Worm (Caenorhabditis elegans) whole organism, L4 larva: Measurements from ENCODE around the gene C38C3.3.
A peak's percentile ranks its signal among the peaks of the same experiment; 100 is the strongest.

Experiments used
- F10B5.3 ChIP-seq: sonication (generic microtip); optimal IDR thresholded peaks from 2 replicates; lab custom pipeline; 2016; ENCODE audit warnings: mild to moderate bottlenecking, missing genetic modification characterization, missing compliant biosample characterization
- F26F4.8 ChIP-seq: fragments of 200-800 bp; sonication (Bioruptor generic); conservative IDR thresholded peaks from 2 replicates; pipeline ENCODE4 v1.3.6; 2022; ENCODE audit warnings: missing genetic modification characterization, missing compliant biosample characterization
- F37D6.2 ChIP-seq: sonication (generic microtip); optimal IDR thresholded peaks from 2 replicates; lab custom pipeline; 2016; ENCODE audit warnings: mild to moderate bottlenecking, missing genetic modification characterization, missing compliant biosample characterization
- F49E8.2 ChIP-seq: sonication (generic microtip); optimal IDR thresholded peaks from 2 replicates; lab custom pipeline; 2016; ENCODE audit warnings: missing compliant biosample characterization, mild to moderate bottlenecking, missing genetic modification characterization, borderline replicate concordance
- T26A8.4 ChIP-seq: fragments of 200-800 bp; sonication (Bioruptor generic); IDR thresholded peaks from 2 replicates; pipeline ENCODE4 v1.3.6; 2022; ENCODE audit warnings: missing genetic modification characterization, missing compliant biosample characterization
- Y105C5A.15 ChIP-seq: fragments of 200-800 bp; sonication (Bioruptor generic); IDR thresholded peaks from 2 replicates; pipeline ENCODE4 v1.3.6; 2022; ENCODE audit warnings: missing genetic modification characterization, missing compliant biosample characterization
- Y5F2A.4 ChIP-seq: fragments of 200-800 bp; sonication (Bioruptor generic); optimal IDR thresholded peaks from 2 replicates; lab custom pipeline; 2018; ENCODE audit warnings: mild to moderate bottlenecking, missing genetic modification characterization, missing compliant biosample characterization
- aha-1 ChIP-seq: fragments of 150-350 bp; peaks from one replicate; lab custom pipeline; 2014; ENCODE audit warnings: missing biosample characterization, missing genetic modification characterization
- arid-1 ChIP-seq: fragments of 200-800 bp; sonication (Bioruptor generic); conservative IDR thresholded peaks from 2 replicates; pipeline ENCODE4 v1.3.6; 2022; ENCODE audit warnings: missing genetic modification reagents, missing genetic modification characterization, missing compliant biosample characterization
- ceh-28 ChIP-seq: fragments of 150-350 bp; optimal IDR thresholded peaks from 2 replicates; lab custom pipeline; 2014; ENCODE audit warnings: missing biosample characterization, missing genetic modification reagents, missing genetic modification characterization
- daf-19 ChIP-seq: fragments of 200-800 bp; sonication (Bioruptor generic); conservative IDR thresholded peaks from 2 replicates; pipeline ENCODE4 v1.3.6; 2022; ENCODE audit warnings: missing genetic modification characterization, missing compliant biosample characterization
- dmd-9 ChIP-seq: fragments of 200-800 bp; sonication (Bioruptor generic); IDR thresholded peaks from 2 replicates; pipeline ENCODE4 v1.3.6; 2022; ENCODE audit warnings: missing genetic modification reagents, missing genetic modification characterization, missing compliant biosample characterization
- dpl-1 ChIP-seq: fragments of 150-350 bp; optimal IDR thresholded peaks from 2 replicates; lab custom pipeline; 2014; ENCODE audit warnings: missing biosample characterization, missing genetic modification reagents, missing genetic modification characterization
- duxl-1 ChIP-seq: sonication (generic microtip); optimal IDR thresholded peaks from 2 replicates; lab custom pipeline; 2016; ENCODE audit warnings: mild to moderate bottlenecking, missing genetic modification characterization, moderate library complexity, missing compliant biosample characterization; ENCODE audit not compliant: poor library complexity
- fos-1 ChIP-seq: fragments of 150-350 bp; optimal IDR thresholded peaks from 2 replicates; lab custom pipeline; 2014; ENCODE audit warnings: missing biosample characterization, missing genetic modification characterization
- gei-8 ChIP-seq: fragments of 200-800 bp; sonication (Bioruptor generic); optimal IDR thresholded peaks from 2 replicates; lab custom pipeline; 2018; ENCODE audit warnings: mild to moderate bottlenecking, missing genetic modification characterization, missing compliant biosample characterization
- hif-1 ChIP-seq, 2 experiments: sonication (generic microtip); optimal IDR thresholded peaks; 2 replicates each; lab custom pipeline; 2016 to 2017; ENCODE audit warnings: missing compliant biosample characterization in 2 of 2, missing genetic modification characterization in 2 of 2, missing genetic modification reagents in 2 of 2, missing genotype in 2 of 2, mild to moderate bottlenecking in 1 of 2
- hlh-30 ChIP-seq: sonication (generic microtip); optimal IDR thresholded peaks from 2 replicates; lab custom pipeline; 2017; ENCODE audit warnings: antibody characterized with exemption, mild to moderate bottlenecking, missing genetic modification characterization, missing compliant biosample characterization; ENCODE audit not compliant: insufficient read depth
- lin-29 ChIP-seq: fragments of 200-800 bp; sonication (Bioruptor generic); IDR thresholded peaks from 2 replicates; pipeline ENCODE4 v1.3.6; 2022; ENCODE audit warnings: missing genetic modification reagents, missing genetic modification characterization, missing compliant biosample characterization
- lsy-2 ChIP-seq, 2 experiments: fragments of 150-350 bp in 1 of 2; sonication (generic microtip) in 1 of 2; optimal IDR thresholded peaks; 2 replicates each; lab custom pipeline; 2014 to 2017; ENCODE audit warnings: missing biosample characterization in 2 of 2, missing genetic modification characterization in 2 of 2
- mep-1 ChIP-seq: fragments of 150-350 bp; sonication (generic microtip); optimal IDR thresholded peaks from 3 replicates; lab custom pipeline; 2014; ENCODE audit warnings: missing biosample characterization, missing genetic modification characterization
- mes-2 ChIP-seq: sonication (generic microtip); optimal IDR thresholded peaks from 2 replicates; lab custom pipeline; 2016; ENCODE audit warnings: missing genotype, mild to moderate bottlenecking, missing genetic modification characterization, missing compliant biosample characterization; ENCODE audit not compliant: poor library complexity, severe bottlenecking
- nhr-102 ChIP-seq: sonication (generic microtip); optimal IDR thresholded peaks from 2 replicates; lab custom pipeline; 2016; ENCODE audit warnings: mild to moderate bottlenecking, missing genetic modification characterization, moderate library complexity, missing compliant biosample characterization
- nhr-28 ChIP-seq: fragments of 150-350 bp; optimal IDR thresholded peaks from 2 replicates; lab custom pipeline; 2014; ENCODE audit warnings: missing biosample characterization, missing genetic modification characterization
- nhr-41 ChIP-seq: fragments of 200-800 bp; sonication (Bioruptor generic); IDR thresholded peaks from 2 replicates; pipeline ENCODE4 v1.3.6; 2022; ENCODE audit warnings: missing genetic modification reagents, missing genetic modification characterization, missing compliant biosample characterization
- nhr-42 ChIP-seq: fragments of 200-800 bp; sonication (Bioruptor generic); IDR thresholded peaks from 2 replicates; pipeline ENCODE4 v1.3.6; 2022; ENCODE audit warnings: missing genetic modification characterization, missing compliant biosample characterization
- pha-4 ChIP-seq, 2 experiments: fragments of 150-350 bp in 1 of 2; fragments of 200-800 bp in 1 of 2; sonication (Bioruptor generic) in 1 of 2; IDR thresholded peaks in 1 of 2; optimal IDR thresholded peaks in 1 of 2; 2 replicates each; pipeline versions ENCODE4 v1.3.6 to Lab custom; 2014 to 2022; ENCODE audit warnings: missing genetic modification characterization in 2 of 2, missing genetic modification reagents in 2 of 2, missing biosample characterization in 1 of 2, missing compliant biosample characterization in 1 of 2
- php-3 ChIP-seq: fragments of 200-800 bp; sonication (Bioruptor generic); IDR thresholded peaks from 2 replicates; pipeline ENCODE4 v1.3.6; 2022; ENCODE audit warnings: missing genetic modification reagents, missing genetic modification characterization, missing compliant biosample characterization
- pqm-1 ChIP-seq: sonication (generic microtip); optimal IDR thresholded peaks from 2 replicates; lab custom pipeline; 2017; ENCODE audit warnings: missing biosample characterization, missing genetic modification characterization
- saeg-2 ChIP-seq: fragments of 200-800 bp; sonication (Bioruptor generic); IDR thresholded peaks from 2 replicates; pipeline ENCODE4 v1.3.6; 2022; ENCODE audit warnings: missing genetic modification reagents, missing genetic modification characterization, missing compliant biosample characterization
- set-16 ChIP-seq: fragments of 200-800 bp; sonication (Bioruptor generic); IDR thresholded peaks from 2 replicates; pipeline ENCODE4 v1.3.6; 2022; ENCODE audit warnings: missing genetic modification reagents, missing genetic modification characterization, missing compliant biosample characterization
- spr-1 ChIP-seq: sonication (generic microtip); optimal IDR thresholded peaks from 2 replicates; lab custom pipeline; 2016; ENCODE audit warnings: mild to moderate bottlenecking, missing genetic modification characterization, missing compliant biosample characterization
- tag-97 ChIP-seq: fragments of 200-800 bp; sonication (Bioruptor generic); IDR thresholded peaks from 2 replicates; pipeline ENCODE4 v1.3.6; 2022; ENCODE audit warnings: missing genetic modification characterization, missing compliant biosample characterization
- unc-62 ChIP-seq, 3 experiments: fragments of 150-350 bp in 1 of 3; sonication (generic microtip); optimal IDR thresholded peaks in 2 of 3; peaks in 1 of 3; 1 replicate in 1 of 3; 2 replicates in 2 of 3; lab custom pipeline; 2014 to 2017; ENCODE audit warnings: missing biosample characterization in 3 of 3, missing genetic modification characterization in 3 of 3, missing genetic modification reagents in 3 of 3, missing genotype in 1 of 3
- zfp-3 ChIP-seq: fragments of 200-800 bp; sonication (Bioruptor generic); conservative IDR thresholded peaks from 2 replicates; pipeline ENCODE4 v1.3.6; 2022; ENCODE audit warnings: missing genetic modification reagents, missing genetic modification characterization, missing compliant biosample characterization
- zip-11 ChIP-seq: fragments of 200-800 bp; sonication (Bioruptor generic); IDR thresholded peaks from 2 replicates; pipeline ENCODE4 v1.3.6; 2022; ENCODE audit warnings: missing genetic modification characterization, missing compliant biosample characterization
- zip-2 ChIP-seq: fragments of 150-350 bp; optimal IDR thresholded peaks from 2 replicates; lab custom pipeline; 2014; ENCODE audit warnings: missing biosample characterization, missing genetic modification characterization

Gene C38C3.3

ce11 chrV:1491510-1491909, 3.9 kb upstream of the C38C3.3 start, which contains the start of gene C38C3.6 (continued):
- TF ChIP-seq Y105C5A.15 (GFP tag; lab: Robert Waterston, UW) = no peak

- no peak for TF ChIP-seq zip-11 (GFP tag; lab: Robert Waterston, UW)
- no peak for TF ChIP-seq tag-97 (GFP tag; lab: Robert Waterston, UW)
- no peak for TF ChIP-seq nhr-102
- no peak for TF ChIP-seq set-16 (GFP tag; lab: Robert Waterston, UW)
- TF ChIP-seq F37D6.2 = no peak
- no peak for TF ChIP-seq pha-4 (GFP tag; IDR thresholded peaks at IDR 0.05; lab: Robert Waterston, UW)
- TF ChIP-seq pha-4 (tag; optimal IDR thresholded peaks at IDR 0.05; lab: Kevin White, UChicago) = no peak
- no peak for TF ChIP-seq saeg-2 (GFP tag; lab: Robert Waterston, UW)
- TF ChIP-seq gei-8 (GFP tag; lab: Kevin White, UChicago) = no peak
- no peak for TF ChIP-seq arid-1 (GFP tag; lab: Robert Waterston, UW)
- TF ChIP-seq daf-19 (GFP tag; lab: Robert Waterston, UW) = no peak
- TF ChIP-seq fos-1 (tag; lab: Kevin White, UChicago) = no peak
- TF ChIP-seq dpl-1 (GFP tag; lab: Kevin White, UChicago) = no peak
- TF ChIP-seq nhr-28 = no peak
- no peak for TF ChIP-seq nhr-42
- TF ChIP-seq hlh-30 (tag; lab: Kevin White, UChicago) = no peak
- TF ChIP-seq zfp-3 (GFP tag; lab: Robert Waterston, UW) = no peak
- TF ChIP-seq F26F4.8 (GFP tag; lab: Robert Waterston, UW) = no peak
- no peak for TF ChIP-seq lsy-2 (tag; optimal IDR thresholded peaks at IDR 0.05; lab: Kevin White, UChicago)
- TF ChIP-seq php-3 (GFP tag; lab: Robert Waterston, UW) = no peak
These were observed 965 bp upstream of the C38C3.3 start, which contains the start of gene spig-7 for ce11 chrV:1494469-1494868. spig-7 (plus strand) TSS chrV:1494769.

- TF ChIP-seq ceh-28 (tag; lab: Kevin White, UChicago) (peak; percentile 94), pqm-1 (tag; lab: Kevin White, UChicago) (no peak)
- TF ChIP-seq, all 104 proteins: peak for 1
These were observed 318 bp downstream of the C38C3.3 start for ce11 chrV:1495752-1496151.

ce11 chrV:1499140-1499539, 3.7 kb downstream of the C38C3.3 start, which contains the start of gene sru-27:
sru-27 (plus strand) TSS chrV:1499440.
- peak in 1 of 2 experiments; percentile 23 for TF ChIP-seq unc-62 (GFP tag; optimal IDR thresholded peaks at IDR 0.05 in 1 of 2; lab: Kevin White, UChicago)
- TF ChIP-seq unc-62 (tag; optimal IDR thresholded peaks at IDR 0.05; lab: Kevin White, UChicago) = no peak
- no peak for TF ChIP-seq hif-1 (tag; optimal IDR thresholded peaks at IDR 0.05; lab: Kevin White, UChicago)
- TF ChIP-seq aha-1 = no peak

ce11 chrV:1505995-1506394, 10.6 kb downstream of the C38C3.3 start, which contains the start of gene sru-28:
sru-28 (plus strand) TSS chrV:1506295.
- TF ChIP-seq nhr-41 = no peak
- TF ChIP-seq T26A8.4 (GFP tag; lab: Robert Waterston, UW) = no peak
- no peak for TF ChIP-seq zfp-3 (GFP tag; lab: Robert Waterston, UW)
- no peak for TF ChIP-seq zip-2
- TF ChIP-seq php-3 (GFP tag; lab: Robert Waterston, UW) = no peak
- no peak for TF ChIP-seq dmd-9 (GFP tag; lab: Robert Waterston, UW)
- TF ChIP-seq mep-1 (tag; lab: Kevin White, UChicago) = no peak
- TF ChIP-seq pha-4 (GFP tag; IDR thresholded peaks at IDR 0.05; lab: Robert Waterston, UW) = no peak
- TF ChIP-seq pha-4 (tag; optimal IDR thresholded peaks at IDR 0.05; lab: Kevin White, UChicago) = no peak
- no peak for TF ChIP-seq F10B5.3 (tag; lab: Kevin White, UChicago)
- no peak for TF ChIP-seq nhr-102
- TF ChIP-seq nhr-42 = no peak
- no peak for TF ChIP-seq duxl-1 (tag; lab: Kevin White, UChicago)
- TF ChIP-seq Y5F2A.4 (GFP tag; lab: Kevin White, UChicago) = no peak
- no peak for TF ChIP-seq lin-29
- TF ChIP-seq ceh-28 (tag; lab: Kevin White, UChicago) = no peak
- TF ChIP-seq F49E8.2 = no peak
- TF ChIP-seq nhr-28 = no peak
- no peak for TF ChIP-seq spr-1 (tag; lab: Kevin White, UChicago)
- TF ChIP-seq mes-2 (tag; lab: Kevin White, UChicago) = no peak
